Worm (Caenorhabditis elegans) whole organism, L1 larva: Measurements from ENCODE around the gene CD4.11.

ENCODE experiments used
- aly-2 ChIP-seq: fragments of 150-350 bp; optimal IDR thresholded peaks from 2 replicates; lab custom pipeline; 2014; ENCODE audit warnings: missing biosample characterization, missing genetic modification characterization
- ceh-82 ChIP-seq, 3 experiments: fragments of 150-350 bp in 1 of 3; sonication (generic microtip) in 2 of 3; optimal IDR thresholded peaks; 2 replicates each; lab custom pipeline; 2014 to 2017; ENCODE audit warnings: missing biosample characterization in 3 of 3, missing genetic modification characterization in 3 of 3
- egl-27 ChIP-seq, 2 experiments: fragments of 150-350 bp in 1 of 2; sonication (generic microtip); optimal IDR thresholded peaks; 3 replicates each; lab custom pipeline; 2017 to 2018; ENCODE audit warnings: missing biosample characterization in 2 of 2, missing genetic modification characterization in 2 of 2, missing genetic modification reagents in 2 of 2
- ets-5 ChIP-seq: fragments of 200-800 bp; sonication (Bioruptor generic); IDR thresholded peaks from 2 replicates; pipeline ENCODE4 v1.3.6; 2022; ENCODE audit warnings: missing genetic modification characterization, missing compliant biosample characterization
- lin-13 ChIP-seq: fragments of 150-350 bp; optimal IDR thresholded peaks from 2 replicates; lab custom pipeline; 2014; ENCODE audit warnings: missing biosample characterization, missing genetic modification reagents, missing genetic modification characterization
- lin-15B ChIP-seq: fragments of 150-350 bp; sonication (generic microtip); optimal IDR thresholded peaks from 3 replicates; lab custom pipeline; 2014; ENCODE audit warnings: missing biosample characterization, missing genetic modification characterization
- lsy-2 ChIP-seq, 2 experiments: fragments of 150-350 bp; optimal IDR thresholded peaks; 2 replicates each; lab custom pipeline; 2014; ENCODE audit warnings: missing biosample characterization in 2 of 2, missing genetic modification characterization in 2 of 2
- pqm-1 ChIP-seq: sonication (generic microtip); optimal IDR thresholded peaks from 3 replicates; lab custom pipeline; 2017; ENCODE audit warnings: missing biosample characterization, missing genetic modification characterization
- rnt-1 ChIP-seq: sonication (generic microtip); optimal IDR thresholded peaks from 2 replicates; lab custom pipeline; 2016; ENCODE audit warnings: mild to moderate bottlenecking, missing genetic modification characterization, moderate library complexity, missing compliant biosample characterization
- snpc-4 ChIP-seq: fragments of 150-350 bp; optimal IDR thresholded peaks from 2 replicates; lab custom pipeline; 2014; ENCODE audit warnings: missing biosample characterization, missing genetic modification characterization
- unc-62 ChIP-seq: fragments of 150-350 bp; optimal IDR thresholded peaks from 2 replicates; lab custom pipeline; 2014; ENCODE audit warnings: missing biosample characterization, missing genetic modification reagents, missing genetic modification characterization
- unc-98 ChIP-seq: fragments of 200-800 bp; sonication (Bioruptor generic); IDR thresholded peaks from 2 replicates; pipeline ENCODE4 v1.3.6; 2022; ENCODE audit warnings: missing genetic modification characterization, missing compliant biosample characterization
- ztf-11 ChIP-seq, 2 experiments: sonication (generic microtip); optimal IDR thresholded peaks; 2 replicates each; lab custom pipeline; 2016 to 2017; ENCODE audit warnings: missing genetic modification characterization in 2 of 2, missing biosample characterization in 1 of 2, missing compliant biosample characterization in 1 of 2
- ztf-4 ChIP-seq: fragments of 150-350 bp; optimal IDR thresholded peaks from 2 replicates; lab custom pipeline; 2014; ENCODE audit warnings: missing biosample characterization, missing genetic modification characterization

DNA sequence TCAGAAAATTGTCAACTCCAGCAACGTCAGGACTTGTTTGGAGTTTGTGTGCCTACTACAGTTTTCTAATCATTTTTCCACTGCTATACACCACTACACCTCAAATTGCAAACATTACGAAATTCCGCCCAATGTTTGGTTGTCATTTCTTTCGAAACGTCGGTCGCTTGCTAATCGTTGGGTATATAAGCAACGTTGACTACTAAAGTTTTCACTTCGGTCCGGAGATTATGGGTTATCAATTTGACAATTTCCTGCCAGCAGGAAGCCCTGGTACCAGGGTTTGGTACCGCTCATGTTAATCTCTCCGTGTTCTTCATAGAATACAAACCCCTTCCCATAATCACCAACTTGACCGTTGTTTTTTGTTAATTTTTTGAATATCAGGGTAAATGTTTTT, 8.9 kb upstream of the CD4.11 start:
- TF ChIP-seq unc-98 (GFP tag; lab: Robert Waterston, UW) (no peak), ztf-4 (tag; lab: Kevin White, UChicago) (no peak), aly-2 (tag; lab: Kevin White, UChicago) (no peak), lsy-2 (tag; optimal IDR thresholded peaks at IDR 0.05; lab: Kevin White, UChicago) (peak in 1 of 2 experiments; percentile 36), snpc-4 (tag; lab: Kevin White, UChicago) (peak; percentile 97), ztf-11 (tag; optimal IDR thresholded peaks at IDR 0.05; lab: Kevin White, UChicago) (no peak), rnt-1 (peak; percentile 14), lin-13 (GFP tag; lab: Kevin White, UChicago) (no peak), lin-15B (tag; lab: Kevin White, UChicago) (no peak), ceh-82 (tag; optimal IDR thresholded peaks at IDR 0.05; lab: Kevin White, UChicago) (peak in 1 of 3 experiments; percentile 39), pqm-1 (tag; lab: Kevin White, UChicago) (peak; percentile 63), unc-62 (no peak), ets-5 (GFP tag; lab: Robert Waterston, UW) (no peak), egl-27 (tag; optimal IDR thresholded peaks at IDR 0.05; lab: Kevin White, UChicago) (no peak)
